Worm (Caenorhabditis elegans) whole organism, L4 larva: ENCODE measurements around the gene cct-5.

Source experiments
- D1046.2 ChIP-seq: fragments of 200-800 bp; sonication (Bioruptor generic); IDR thresholded peaks from 2 replicates; pipeline ENCODE4 v1.3.6; 2022; ENCODE audit warnings: missing genetic modification characterization, missing compliant biosample characterization
- F44E2.7 ChIP-seq: fragments of 200-800 bp; sonication (Bioruptor generic); IDR thresholded peaks from 2 replicates; pipeline ENCODE4 v2.1.2; 2022; ENCODE audit warnings: missing genetic modification characterization, missing compliant biosample characterization
- R02D3.7 ChIP-seq: fragments of 150-350 bp; sonication (generic microtip); optimal IDR thresholded peaks from 3 replicates; lab custom pipeline; 2014; ENCODE audit warnings: missing biosample characterization, missing genetic modification characterization
- T20F7.1 ChIP-seq: fragments of 200-800 bp; sonication (Bioruptor generic); optimal IDR thresholded peaks from 2 replicates; lab custom pipeline; 2018; ENCODE audit warnings: mild to moderate bottlenecking, missing genetic modification characterization, missing compliant biosample characterization
- T26A8.4 ChIP-seq: fragments of 200-800 bp; sonication (Bioruptor generic); IDR thresholded peaks from 2 replicates; pipeline ENCODE4 v1.3.6; 2022; ENCODE audit warnings: missing genetic modification characterization, missing compliant biosample characterization
- Y105C5A.15 ChIP-seq: fragments of 200-800 bp; sonication (Bioruptor generic); IDR thresholded peaks from 2 replicates; pipeline ENCODE4 v1.3.6; 2022; ENCODE audit warnings: missing genetic modification characterization, missing compliant biosample characterization
- ceh-28 ChIP-seq: fragments of 150-350 bp; optimal IDR thresholded peaks from 2 replicates; lab custom pipeline; 2014; ENCODE audit warnings: missing biosample characterization, missing genetic modification reagents, missing genetic modification characterization
- ceh-82 ChIP-seq: sonication (generic microtip); optimal IDR thresholded peaks from 2 replicates; lab custom pipeline; 2017; ENCODE audit warnings: missing biosample characterization, missing genetic modification characterization
- cey-2 ChIP-seq: sonication (generic microtip); optimal IDR thresholded peaks from 3 replicates; lab custom pipeline; 2017; ENCODE audit warnings: missing genetic modification characterization, mild to moderate bottlenecking, missing compliant biosample characterization, antibody characterized with exemption, borderline replicate concordance; ENCODE audit not compliant: insufficient read depth
- daf-16 ChIP-seq, 3 experiments: sonication (generic microtip); optimal IDR thresholded peaks; 2 replicates each; lab custom pipeline; 2016 to 2017; ENCODE audit warnings: missing genetic modification characterization in 3 of 3, missing genetic modification reagents in 3 of 3, mild to moderate bottlenecking in 2 of 3, missing compliant biosample characterization in 2 of 3, missing biosample characterization in 1 of 3, moderate library complexity in 1 of 3
- dmd-6 ChIP-seq: fragments of 200-800 bp; sonication (Bioruptor generic); IDR thresholded peaks from 2 replicates; pipeline ENCODE4 v1.3.6; 2022; ENCODE audit warnings: missing genetic modification reagents, missing genetic modification characterization, missing compliant biosample characterization
- dmd-9 ChIP-seq: fragments of 200-800 bp; sonication (Bioruptor generic); IDR thresholded peaks from 2 replicates; pipeline ENCODE4 v1.3.6; 2022; ENCODE audit warnings: missing genetic modification reagents, missing genetic modification characterization, missing compliant biosample characterization
- dpl-1 ChIP-seq: fragments of 150-350 bp; optimal IDR thresholded peaks from 2 replicates; lab custom pipeline; 2014; ENCODE audit warnings: missing biosample characterization, missing genetic modification reagents, missing genetic modification characterization
- dve-1 ChIP-seq: sonication (generic microtip); optimal IDR thresholded peaks from 2 replicates; lab custom pipeline; 2017; ENCODE audit warnings: antibody characterized with exemption, mild to moderate bottlenecking, missing genetic modification characterization, missing compliant biosample characterization; ENCODE audit not compliant: insufficient read depth
- egl-43 ChIP-seq: fragments of 200-800 bp; sonication (Bioruptor generic); IDR thresholded peaks from 2 replicates; pipeline ENCODE4 v1.3.6; 2022; ENCODE audit warnings: missing genetic modification reagents, missing genetic modification characterization, missing compliant biosample characterization
- hlh-11 ChIP-seq: fragments of 200-800 bp; sonication (Bioruptor generic); optimal IDR thresholded peaks from 2 replicates; lab custom pipeline; 2018; ENCODE audit warnings: mild to moderate bottlenecking, missing genetic modification characterization, missing compliant biosample characterization
- lim-7 ChIP-seq: fragments of 200-800 bp; sonication (Bioruptor generic); IDR thresholded peaks from 2 replicates; pipeline ENCODE4 v1.3.6; 2022; ENCODE audit warnings: missing genetic modification characterization, missing compliant biosample characterization
- lsy-2 ChIP-seq, 2 experiments: fragments of 150-350 bp in 1 of 2; sonication (generic microtip) in 1 of 2; optimal IDR thresholded peaks; 2 replicates each; lab custom pipeline; 2014 to 2017; ENCODE audit warnings: missing biosample characterization in 2 of 2, missing genetic modification characterization in 2 of 2
- mep-1 ChIP-seq: fragments of 150-350 bp; sonication (generic microtip); optimal IDR thresholded peaks from 3 replicates; lab custom pipeline; 2014; ENCODE audit warnings: missing biosample characterization, missing genetic modification characterization
- mes-2 ChIP-seq: sonication (generic microtip); optimal IDR thresholded peaks from 2 replicates; lab custom pipeline; 2016; ENCODE audit warnings: missing genotype, mild to moderate bottlenecking, missing genetic modification characterization, missing compliant biosample characterization; ENCODE audit not compliant: poor library complexity, severe bottlenecking
- nhr-102 ChIP-seq: sonication (generic microtip); optimal IDR thresholded peaks from 2 replicates; lab custom pipeline; 2016; ENCODE audit warnings: mild to moderate bottlenecking, missing genetic modification characterization, moderate library complexity, missing compliant biosample characterization
- nhr-111 ChIP-seq: fragments of 200-800 bp; sonication (Bioruptor generic); optimal IDR thresholded peaks from 2 replicates; lab custom pipeline; 2018; ENCODE audit warnings: mild to moderate bottlenecking, missing genetic modification characterization, missing compliant biosample characterization
- nhr-237 ChIP-seq: sonication (generic microtip); optimal IDR thresholded peaks from 2 replicates; lab custom pipeline; 2017; ENCODE audit warnings: missing biosample characterization, missing genetic modification characterization
- nhr-28 ChIP-seq: fragments of 150-350 bp; optimal IDR thresholded peaks from 2 replicates; lab custom pipeline; 2014; ENCODE audit warnings: missing biosample characterization, missing genetic modification characterization
- nhr-48 ChIP-seq: sonication (generic microtip); optimal IDR thresholded peaks from 2 replicates; lab custom pipeline; 2016; ENCODE audit warnings: mild to moderate bottlenecking, missing genetic modification characterization, missing compliant biosample characterization
- nhr-77 ChIP-seq: fragments of 150-350 bp; optimal IDR thresholded peaks from 2 replicates; lab custom pipeline; 2014; ENCODE audit warnings: missing biosample characterization, missing genetic modification characterization
- pha-4 ChIP-seq, 2 experiments: fragments of 150-350 bp in 1 of 2; fragments of 200-800 bp in 1 of 2; sonication (Bioruptor generic) in 1 of 2; IDR thresholded peaks in 1 of 2; optimal IDR thresholded peaks in 1 of 2; 2 replicates each; pipeline versions ENCODE4 v1.3.6 to Lab custom; 2014 to 2022; ENCODE audit warnings: missing genetic modification characterization in 2 of 2, missing genetic modification reagents in 2 of 2, missing biosample characterization in 1 of 2, missing compliant biosample characterization in 1 of 2
- php-3 ChIP-seq: fragments of 200-800 bp; sonication (Bioruptor generic); IDR thresholded peaks from 2 replicates; pipeline ENCODE4 v1.3.6; 2022; ENCODE audit warnings: missing genetic modification reagents, missing genetic modification characterization, missing compliant biosample characterization
- pqm-1 ChIP-seq: sonication (generic microtip); optimal IDR thresholded peaks from 2 replicates; lab custom pipeline; 2017; ENCODE audit warnings: missing biosample characterization, missing genetic modification characterization
- sdz-12 ChIP-seq: fragments of 200-800 bp; sonication (Bioruptor generic); optimal IDR thresholded peaks from 2 replicates; lab custom pipeline; 2018; ENCODE audit warnings: mild to moderate bottlenecking, missing genetic modification characterization, missing compliant biosample characterization
- spr-3 ChIP-seq: fragments of 200-800 bp; sonication (Bioruptor generic); optimal IDR thresholded peaks from 2 replicates; lab custom pipeline; 2018; ENCODE audit warnings: mild to moderate bottlenecking, missing genetic modification characterization, missing compliant biosample characterization
- tra-1 ChIP-seq: fragments of 200-800 bp; sonication (Bioruptor generic); IDR thresholded peaks from 2 replicates; pipeline ENCODE4 v1.3.6; 2022; ENCODE audit warnings: missing genetic modification reagents, missing genetic modification characterization, missing compliant biosample characterization
- zfp-3 ChIP-seq: fragments of 200-800 bp; sonication (Bioruptor generic); conservative IDR thresholded peaks from 2 replicates; pipeline ENCODE4 v1.3.6; 2022; ENCODE audit warnings: missing genetic modification reagents, missing genetic modification characterization, missing compliant biosample characterization
- zip-11 ChIP-seq: fragments of 200-800 bp; sonication (Bioruptor generic); IDR thresholded peaks from 2 replicates; pipeline ENCODE4 v1.3.6; 2022; ENCODE audit warnings: missing genetic modification characterization, missing compliant biosample characterization
- ztf-11 ChIP-seq: fragments of 150-350 bp; optimal IDR thresholded peaks from 2 replicates; lab custom pipeline; 2014; ENCODE audit warnings: missing biosample characterization, missing genetic modification characterization

The cct-5 gene

DNA sequence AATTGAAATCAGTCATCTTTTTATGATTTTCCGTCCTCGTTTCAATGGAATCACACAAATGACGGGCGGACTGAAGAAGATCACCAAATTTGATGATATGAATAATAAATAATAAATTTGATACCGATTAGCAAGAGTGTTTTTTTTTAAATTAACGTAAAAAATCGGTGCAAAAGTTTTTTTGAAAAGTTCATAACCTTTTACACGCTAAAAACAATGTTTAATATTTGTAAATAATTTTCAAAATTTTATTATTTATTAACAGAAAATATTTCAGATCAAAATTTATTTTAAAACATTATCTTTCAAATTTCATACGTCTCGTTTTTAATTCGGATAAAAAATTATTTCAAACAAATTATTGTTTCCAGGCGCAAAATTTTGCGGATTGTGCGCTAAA, 37.0 kb upstream of the cct-5 start, which contains the start of gene M88.3:
TSS of gene M88.3 (minus strand) at position 101 of the 400 bp plus-strand sequence.
- no peak for TF ChIP-seq dmd-9 (GFP tag; lab: Robert Waterston, UW)
- no peak for TF ChIP-seq T26A8.4 (GFP tag; lab: Robert Waterston, UW)
- no peak for TF ChIP-seq nhr-28 (tag; lab: Kevin White, UChicago)
- TF ChIP-seq zip-11 (GFP tag; lab: Robert Waterston, UW), result no peak
- TF ChIP-seq zfp-3 (GFP tag; lab: Robert Waterston, UW), result no peak
- TF ChIP-seq R02D3.7 (tag; lab: Kevin White, UChicago), result no peak
- TF ChIP-seq tra-1 (GFP tag; lab: Robert Waterston, UW), result no peak
- TF ChIP-seq sdz-12 (GFP tag; lab: Kevin White, UChicago), result no peak
- no peak for TF ChIP-seq nhr-111 (GFP tag; lab: Kevin White, UChicago)
- TF ChIP-seq mes-2 (tag; lab: Kevin White, UChicago), result no peak
- TF ChIP-seq nhr-237 (tag; lab: Kevin White, UChicago), result no peak
- no peak for TF ChIP-seq Y105C5A.15 (GFP tag; lab: Robert Waterston, UW)
- TF ChIP-seq pqm-1 (tag; lab: Kevin White, UChicago), result no peak
- no peak for TF ChIP-seq spr-3 (GFP tag; lab: Kevin White, UChicago)
- no peak for TF ChIP-seq pha-4 (GFP tag; IDR thresholded peaks at IDR 0.05; lab: Robert Waterston, UW)
- TF ChIP-seq pha-4 (tag; optimal IDR thresholded peaks at IDR 0.05; lab: Kevin White, UChicago), result no peak
- TF ChIP-seq ceh-28 (tag; lab: Kevin White, UChicago), result no peak
- no peak for TF ChIP-seq ztf-11 (tag; lab: Kevin White, UChicago)
- no peak for TF ChIP-seq ceh-82 (tag; lab: Kevin White, UChicago)
- TF ChIP-seq D1046.2 (GFP tag; lab: Robert Waterston, UW), result no peak

DNA sequence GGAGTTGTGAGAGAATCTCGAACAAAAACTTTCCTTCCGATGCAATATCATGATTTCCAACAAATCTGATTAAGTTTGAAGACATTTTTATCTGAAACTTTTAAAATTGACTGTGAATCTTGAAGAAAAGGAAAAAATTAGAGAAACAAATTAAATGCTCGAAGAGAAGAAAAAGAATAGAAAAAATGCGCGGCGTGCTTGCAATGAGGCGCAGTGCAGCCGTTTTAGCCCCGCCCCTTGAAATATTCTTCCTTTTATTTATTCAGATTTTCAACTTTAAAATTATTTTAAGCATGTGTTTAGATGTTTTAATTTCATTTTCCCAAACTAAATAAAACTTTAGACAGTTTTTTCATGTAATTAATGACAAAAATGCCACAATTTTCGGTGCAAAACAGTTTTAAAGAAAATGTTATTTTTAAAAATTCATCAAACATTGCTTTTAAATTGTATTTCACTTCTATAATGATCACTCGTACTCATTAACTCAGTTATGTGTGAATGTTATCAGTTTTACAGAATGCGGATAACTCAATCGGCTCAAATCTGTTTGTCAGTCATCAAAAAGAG, 34.5 kb upstream of the cct-5 start, which contains the start of the genes mrps-34 and cisd-3.1:
TSS of gene mrps-34 (minus strand) at position 91 of the 570 bp plus-strand sequence.
TSS of gene cisd-3.1 (plus strand) at position 520 of the 570 bp plus-strand sequence.
- TF ChIP-seq F44E2.7 (GFP tag; lab: Robert Waterston, UW), result no peak
- peak; percentile 25 for TF ChIP-seq dpl-1 (GFP tag; lab: Kevin White, UChicago)
- peak; percentile 20 for TF ChIP-seq mep-1 (tag; lab: Kevin White, UChicago)
- peak; percentile 54 for TF ChIP-seq mes-2 (tag; lab: Kevin White, UChicago)
- peak in 1 of 2 experiments; percentile 46 for TF ChIP-seq lsy-2 (tag; optimal IDR thresholded peaks at IDR 0.05; lab: Kevin White, UChicago)

DNA sequence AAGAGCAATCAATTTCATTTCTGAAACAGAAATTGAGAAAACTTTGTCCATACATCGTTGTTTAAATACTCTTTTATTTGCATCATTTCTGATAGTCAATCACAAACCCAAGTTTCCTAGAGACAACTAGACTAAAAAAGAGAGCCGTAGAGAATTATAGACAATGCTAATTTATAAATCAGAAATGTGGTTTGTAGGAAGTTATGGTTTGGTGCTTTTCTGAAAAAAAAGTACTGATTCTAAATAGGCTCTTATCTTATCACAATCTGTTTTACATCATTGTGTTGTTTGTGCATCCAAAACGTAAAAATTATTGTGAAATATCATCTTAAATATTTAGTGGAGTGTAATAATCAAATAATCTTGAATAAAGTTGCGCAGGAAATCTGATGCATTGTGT, 32.7 kb upstream of the cct-5 start, which contains the start of gene ugt-62:
TSS of gene ugt-62 (minus strand) at position 20 of the 400 bp plus-strand sequence.
- TF ChIP-seq php-3 (GFP tag; lab: Robert Waterston, UW) (peak; percentile 71), nhr-77 (tag; lab: Kevin White, UChicago) (peak; percentile 80), dve-1 (tag; lab: Kevin White, UChicago) (peak; percentile 82), pqm-1 (tag; lab: Kevin White, UChicago) (peak; percentile 99), cey-2 (no peak), lsy-2 (tag; optimal IDR thresholded peaks at IDR 0.05; lab: Kevin White, UChicago) (no peak), nhr-28 (tag; lab: Kevin White, UChicago) (peak; percentile 89), nhr-102 (tag; lab: Kevin White, UChicago) (peak; percentile 26), dmd-6 (GFP tag; lab: Robert Waterston, UW) (peak; percentile 84), lim-7 (GFP tag; lab: Robert Waterston, UW) (no peak), daf-16 (GFP tag; optimal IDR thresholded peaks at IDR 0.05; lab: Kevin White, UChicago) (no peak), daf-16 (tag; optimal IDR thresholded peaks at IDR 0.05; lab: Kevin White, UChicago) (peak; percentile 86), T20F7.1 (GFP tag; lab: Kevin White, UChicago) (peak; percentile 53), egl-43 (GFP tag; lab: Robert Waterston, UW) (no peak), hlh-11 (tag; lab: Kevin White, UChicago) (peak; percentile 76), mes-2 (tag; lab: Kevin White, UChicago) (peak; percentile 9), nhr-48 (tag; lab: Kevin White, UChicago) (peak; percentile 57)
